Fruit fly (Drosophila melanogaster) whole organism, embryonic: Measurements from ENCODE around the gene CG15382.

Experiments used
- ATbp ChIP-seq: fragments of 200-800 bp; sonication (Bioruptor generic); optimal IDR thresholded peaks from 2 replicates; lab custom pipeline; 2017; ENCODE audit warnings: missing biosample characterization, mild to moderate bottlenecking, missing genetic modification characterization, missing genetic modification reagents
- Adf1 ChIP-seq: fragments of 200-800 bp; sonication (Bioruptor generic); IDR thresholded peaks from 2 replicates; pipeline ENCODE4 v1.3.6; 2022; ENCODE audit warnings: missing biosample characterization, missing genetic modification characterization
- BEAF-32 ChIP-seq: fragments of 200-800 bp; sonication (Bioruptor generic); optimal IDR thresholded peaks from 3 replicates; lab custom pipeline; 2017; ENCODE audit warnings: missing biosample characterization, missing genetic modification characterization, mild to moderate bottlenecking, moderate library complexity, missing genetic modification reagents
- CG1024 ChIP-seq: fragments of 200-800 bp; sonication (Bioruptor generic); IDR thresholded peaks from 2 replicates; pipeline ENCODE4 v1.3.6; 2022; ENCODE audit warnings: missing biosample characterization, missing genetic modification characterization
- CG10543 ChIP-seq: fragments of 200-800 bp; sonication (Bioruptor generic); optimal IDR thresholded peaks from 3 replicates; lab custom pipeline; 2017; ENCODE audit warnings: missing biosample characterization, mild to moderate bottlenecking, missing genetic modification characterization, moderate library complexity
- CG12391 ChIP-seq: fragments of 200-800 bp; sonication (Bioruptor generic); optimal IDR thresholded peaks from 3 replicates; lab custom pipeline; 2018; ENCODE audit warnings: missing biosample characterization, mild to moderate bottlenecking, missing genetic modification characterization, moderate library complexity
- CG13775 ChIP-seq: fragments of 200-800 bp; sonication (Bioruptor generic); optimal IDR thresholded peaks from 3 replicates; lab custom pipeline; 2017; ENCODE audit warnings: missing biosample characterization, mild to moderate bottlenecking, missing genetic modification characterization
- CG14710 ChIP-seq: fragments of 200-800 bp; sonication (Bioruptor generic); optimal IDR thresholded peaks from 3 replicates; lab custom pipeline; 2019; ENCODE audit warnings: missing biosample characterization, mild to moderate bottlenecking, missing genetic modification characterization, moderate library complexity
- CG14965 ChIP-seq: fragments of 200-800 bp; sonication (Bioruptor generic); optimal IDR thresholded peaks from 2 replicates; lab custom pipeline; 2016; ENCODE audit warnings: missing biosample characterization, missing genetic modification characterization, borderline replicate concordance
- CG15479 ChIP-seq: fragments of 200-800 bp; sonication (Bioruptor generic); optimal IDR thresholded peaks from 3 replicates; lab custom pipeline; 2019; ENCODE audit warnings: missing biosample characterization, mild to moderate bottlenecking, missing genetic modification characterization, moderate library complexity
- CG17568 ChIP-seq: fragments of 200-800 bp; sonication (Bioruptor generic); optimal IDR thresholded peaks from 2 replicates; lab custom pipeline; 2018; ENCODE audit warnings: missing biosample characterization, mild to moderate bottlenecking, missing genetic modification characterization, moderate library complexity
- CG17802 ChIP-seq: fragments of 200-800 bp; sonication (Bioruptor generic); optimal IDR thresholded peaks from 2 replicates; lab custom pipeline; 2018; ENCODE audit warnings: missing biosample characterization, mild to moderate bottlenecking, missing genetic modification characterization, moderate library complexity
- CG17912 ChIP-seq: fragments of 200-800 bp; sonication (Bioruptor generic); optimal IDR thresholded peaks from 2 replicates; lab custom pipeline; 2018; ENCODE audit warnings: missing biosample characterization, mild to moderate bottlenecking, missing genetic modification characterization
- CG3726 ChIP-seq: fragments of 200-800 bp; sonication (Bioruptor generic); IDR thresholded peaks from 3 replicates; pipeline ENCODE4, ENCODE4 v1.3.6; 2022; ENCODE audit warnings: missing biosample characterization, missing genetic modification characterization
- CG4424 ChIP-seq: fragments of 200-800 bp; sonication (Bioruptor generic); optimal IDR thresholded peaks from 3 replicates; lab custom pipeline; 2016; ENCODE audit warnings: missing biosample characterization, missing genetic modification characterization
- CG6689 ChIP-seq: fragments of 200-800 bp; sonication (Bioruptor generic); IDR thresholded peaks from 2 replicates; pipeline ENCODE4 v1.3.6; 2022; ENCODE audit warnings: missing biosample characterization, missing genetic modification characterization
- CG6765 ChIP-seq: fragments of 200-800 bp; sonication (Bioruptor generic); optimal IDR thresholded peaks from 3 replicates; lab custom pipeline; 2017; ENCODE audit warnings: missing biosample characterization, mild to moderate bottlenecking, missing genetic modification characterization
- CG6813 ChIP-seq: fragments of 200-800 bp; sonication (Bioruptor generic); optimal IDR thresholded peaks from 2 replicates; lab custom pipeline; 2017; ENCODE audit warnings: missing biosample characterization, missing genetic modification characterization, mild to moderate bottlenecking, moderate library complexity, missing genetic modification reagents
- CG7745 ChIP-seq: fragments of 200-800 bp; sonication (Bioruptor generic); optimal IDR thresholded peaks from 2 replicates; lab custom pipeline; 2018; ENCODE audit warnings: missing biosample characterization, mild to moderate bottlenecking, missing genetic modification characterization, moderate library complexity
- CG8388 ChIP-seq: fragments of 200-800 bp; sonication (Bioruptor generic); optimal IDR thresholded peaks from 2 replicates; lab custom pipeline; 2019; ENCODE audit warnings: missing biosample characterization, mild to moderate bottlenecking, missing genetic modification characterization, moderate library complexity
- CTCF ChIP-seq: fragments of 200-800 bp; sonication (Bioruptor generic); optimal IDR thresholded peaks from 2 replicates; lab custom pipeline; 2017; ENCODE audit warnings: missing biosample characterization, mild to moderate bottlenecking, missing genetic modification characterization, moderate library complexity
- D ChIP-seq, 2 experiments: fragments of 200-800 bp in 1 of 2; fragments of >200 bp in 1 of 2; sonication (Bioruptor generic) in 1 of 2; optimal IDR thresholded peaks; 2 replicates in 1 of 2; 3 replicates in 1 of 2; lab custom pipeline; 2017; ENCODE audit warnings: mild to moderate bottlenecking in 1 of 2, missing biosample characterization in 1 of 2, missing genetic modification characterization in 1 of 2, missing genetic modification reagents in 1 of 2
- Dref ChIP-seq: fragments of 200-800 bp; sonication (Bioruptor generic); IDR thresholded peaks from 2 replicates; pipeline ENCODE4 v1.3.6; 2022; ENCODE audit warnings: missing biosample characterization, missing genetic modification characterization
- E2f1 ChIP-seq: fragments of 200-800 bp; sonication (Bioruptor generic); IDR thresholded peaks from 2 replicates; pipeline ENCODE4 v1.3.6; 2022; ENCODE audit warnings: missing biosample characterization, missing genetic modification characterization
- E2f2 ChIP-seq: fragments of 200-800 bp; sonication (Bioruptor generic); IDR thresholded peaks from 2 replicates; pipeline ENCODE4 v1.3.6; 2022; ENCODE audit warnings: missing biosample characterization, missing genetic modification characterization
- Fer2 ChIP-seq: fragments of 200-800 bp; sonication (Bioruptor generic); optimal IDR thresholded peaks from 2 replicates; lab custom pipeline; 2018; ENCODE audit warnings: missing biosample characterization, mild to moderate bottlenecking, missing genetic modification characterization, moderate library complexity
- Hey ChIP-seq: fragments of 200-800 bp; sonication (Bioruptor generic); optimal IDR thresholded peaks from 3 replicates; lab custom pipeline; 2018; ENCODE audit warnings: missing biosample characterization, mild to moderate bottlenecking, missing genetic modification characterization
- Ptx1 ChIP-seq: fragments of 200-800 bp; sonication (Bioruptor generic); IDR thresholded peaks from 2 replicates; pipeline ENCODE4 v1.3.6; 2022; ENCODE audit warnings: missing biosample characterization, missing genetic modification characterization
- Ravus ChIP-seq: fragments of 200-800 bp; sonication (Bioruptor generic); IDR thresholded peaks from 2 replicates; pipeline ENCODE4 v1.3.6; 2022; ENCODE audit warnings: missing biosample characterization, missing genetic modification characterization
- Rfx ChIP-seq: fragments of 200-800 bp; sonication (Bioruptor generic); IDR thresholded peaks from 2 replicates; pipeline ENCODE4 v1.3.6; 2022; ENCODE audit warnings: missing biosample characterization, missing genetic modification characterization
- Xbp1 ChIP-seq: fragments of 200-800 bp; sonication (Bioruptor generic); optimal IDR thresholded peaks from 3 replicates; lab custom pipeline; 2016; ENCODE audit warnings: missing biosample characterization, mild to moderate bottlenecking, missing genetic modification characterization
- al ChIP-seq: fragments of 200-800 bp; sonication (Bioruptor generic); IDR thresholded peaks from 2 replicates; pipeline ENCODE4 v1.3.6; 2022; ENCODE audit warnings: missing biosample characterization, missing genetic modification characterization
- ato ChIP-seq: fragments of 200-800 bp; sonication (Bioruptor generic); IDR thresholded peaks from 2 replicates; pipeline ENCODE4 v1.3.6; 2022; ENCODE audit warnings: missing biosample characterization, missing genetic modification characterization; ENCODE audit not compliant: partially characterized antibody
- bowl ChIP-seq: fragments of 200-800 bp; sonication (Bioruptor generic); IDR thresholded peaks from 2 replicates; pipeline ENCODE4 v1.3.6; 2022; ENCODE audit warnings: missing biosample characterization, missing genetic modification characterization
- danr ChIP-seq: fragments of 200-800 bp; sonication (Bioruptor generic); IDR thresholded peaks from 2 replicates; pipeline ENCODE4 v1.3.6; 2022; ENCODE audit warnings: missing biosample characterization, missing genetic modification characterization
- ems ChIP-seq: fragments of 200-800 bp; sonication (Bioruptor generic); optimal IDR thresholded peaks from 3 replicates; lab custom pipeline; 2016; ENCODE audit warnings: missing biosample characterization, missing genetic modification characterization
- fd102C ChIP-seq: fragments of 200-800 bp; sonication (Bioruptor generic); optimal IDR thresholded peaks from 2 replicates; lab custom pipeline; 2018; ENCODE audit warnings: missing biosample characterization, mild to moderate bottlenecking, missing genetic modification characterization, moderate library complexity
- fd96Cb ChIP-seq: fragments of 200-800 bp; sonication (Bioruptor generic); optimal IDR thresholded peaks from 2 replicates; lab custom pipeline; 2018; ENCODE audit warnings: missing biosample characterization, mild to moderate bottlenecking, missing genetic modification characterization, moderate library complexity
- fru ChIP-seq: fragments of >200 bp; optimal IDR thresholded peaks from 2 replicates; lab custom pipeline; 2017
- hbn ChIP-seq: fragments of 200-800 bp; sonication (Bioruptor generic); IDR thresholded peaks from 2 replicates; pipeline ENCODE4 v1.3.6; 2022; ENCODE audit warnings: missing biosample characterization, missing genetic modification characterization; ENCODE audit not compliant: partially characterized antibody
- hth ChIP-seq: fragments of >200 bp; optimal IDR thresholded peaks from 2 replicates; lab custom pipeline; 2017; ENCODE audit warnings: inconsistent platforms
- insv ChIP-seq, 2 experiments: fragments of 200-800 bp; sonication (Bioruptor generic); optimal IDR thresholded peaks; 3 replicates each; lab custom pipeline; 2016 to 2018; ENCODE audit warnings: missing biosample characterization in 2 of 2, missing genetic modification characterization in 2 of 2
- ken ChIP-seq: fragments of 200-800 bp; sonication (Bioruptor generic); IDR thresholded peaks from 3 replicates; pipeline ENCODE4 v1.3.6; 2022; ENCODE audit warnings: missing biosample characterization, missing genetic modification characterization
- lab ChIP-seq: fragments of 200-800 bp; sonication (Bioruptor generic); optimal IDR thresholded peaks from 3 replicates; lab custom pipeline; 2017; ENCODE audit warnings: missing biosample characterization, missing genetic modification characterization, mild to moderate bottlenecking, moderate library complexity, missing genetic modification reagents
- luna ChIP-seq: fragments of 200-800 bp; sonication (Bioruptor generic); optimal IDR thresholded peaks from 2 replicates; lab custom pipeline; 2016; ENCODE audit warnings: missing biosample characterization, missing genetic modification characterization
- pfk ChIP-seq: fragments of 200-800 bp; sonication (Bioruptor generic); optimal IDR thresholded peaks from 2 replicates; lab custom pipeline; 2018; ENCODE audit warnings: missing biosample characterization, mild to moderate bottlenecking, missing genetic modification characterization, moderate library complexity
- ranshi ChIP-seq: fragments of 200-800 bp; sonication (Bioruptor generic); IDR thresholded peaks from 2 replicates; pipeline ENCODE4 v1.3.6; 2022; ENCODE audit warnings: missing biosample characterization, missing genetic modification characterization
- row ChIP-seq: fragments of 200-800 bp; sonication (Bioruptor generic); IDR thresholded peaks from 3 replicates; pipeline ENCODE4 v1.3.6; 2022; ENCODE audit warnings: missing biosample characterization, missing genetic modification characterization
- schlank ChIP-seq: fragments of 200-800 bp; sonication (Bioruptor generic); optimal IDR thresholded peaks from 2 replicates; lab custom pipeline; 2018; ENCODE audit warnings: missing biosample characterization, mild to moderate bottlenecking, missing genetic modification characterization
- slbo ChIP-seq: fragments of 200-800 bp; sonication (Bioruptor generic); IDR thresholded peaks from 2 replicates; pipeline ENCODE4 v1.3.6; 2022; ENCODE audit warnings: missing biosample characterization, missing genetic modification characterization
- stc ChIP-seq: fragments of 200-800 bp; sonication (Bioruptor generic); IDR thresholded peaks from 2 replicates; pipeline ENCODE4 v1.3.6; 2022; ENCODE audit warnings: missing biosample characterization, missing genetic modification characterization
- vvl ChIP-seq: fragments of 200-800 bp; sonication (Bioruptor generic); IDR thresholded peaks from 2 replicates; pipeline ENCODE4 v1.3.6; 2022; ENCODE audit warnings: missing biosample characterization, missing genetic modification characterization

CG15382 gene

DNA sequence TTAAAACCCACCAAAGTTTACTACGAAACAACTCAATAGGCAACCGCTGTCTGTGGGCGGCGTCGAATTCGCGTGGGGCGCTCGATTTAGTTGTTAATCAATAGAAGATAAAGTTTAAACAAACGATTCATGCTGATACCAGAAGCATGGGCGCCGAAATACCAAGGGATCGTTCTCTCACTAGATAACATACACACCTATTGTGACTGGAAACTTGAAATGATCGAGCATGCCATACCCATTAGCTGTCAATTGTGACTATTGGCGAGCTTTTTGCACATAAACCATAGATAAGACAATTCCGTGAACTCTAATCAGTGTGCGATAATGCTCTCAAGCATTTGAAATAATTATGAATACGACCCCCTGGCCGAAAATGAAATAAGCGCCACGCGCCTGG, 23.8 kb downstream of the CG15382 start (continued):
- no peak for TF ChIP-seq CG15479 (GFP tag; lab: Kevin White, UChicago)
- TF ChIP-seq D (optimal IDR thresholded peaks at IDR 0.05; lab: Kevin White, UChicago), result no peak
- TF ChIP-seq D (GFP tag; optimal IDR thresholded peaks at IDR 0.05; lab: Kevin White, UChicago), result no peak
- no peak for TF ChIP-seq CG14965
- peak; percentile 76 for TF ChIP-seq row (GFP tag; lab: Robert Waterston, UW)
- peak; percentile 34; the same call in 1 of the 2 replicates for TF ChIP-seq Ravus (GFP tag; lab: Robert Waterston, UW)
- TF ChIP-seq Adf1 (GFP tag; lab: Robert Waterston, UW), result peak; percentile 12; the same call in 1 of the 2 replicates
- TF ChIP-seq CG12391 (tag; lab: Kevin White, UChicago), result peak; percentile 59
- peak; percentile 85 for TF ChIP-seq Hey (tag; lab: Kevin White, UChicago)
- TF ChIP-seq Dref (GFP tag; lab: Robert Waterston, UW), result no peak
- TF ChIP-seq Fer2 (tag; lab: Kevin White, UChicago), result peak; percentile 20
- no peak for TF ChIP-seq CG17802 (tag; lab: Kevin White, UChicago)
- TF ChIP-seq hbn (GFP tag; lab: Robert Waterston, UW), result no peak
- peak; percentile 63 for TF ChIP-seq CG8388 (GFP tag; lab: Kevin White, UChicago)
- peak; percentile 21 for TF ChIP-seq luna (GFP tag; lab: Kevin White, UChicago)
- peak; percentile 88 for TF ChIP-seq al
- peak; percentile 64 for TF ChIP-seq fd96Cb
- TF ChIP-seq schlank, result peak; percentile 48
- TF ChIP-seq insv (GFP tag; optimal IDR thresholded peaks at IDR 0.05; lab: Kevin White, UChicago), result no peak
- no peak for TF ChIP-seq BEAF-32 (GFP tag; lab: Kevin White, UChicago)
- TF ChIP-seq E2f1 (GFP tag; lab: Robert Waterston, UW), result peak; percentile 73
- no peak for TF ChIP-seq CTCF (GFP tag; lab: Kevin White, UChicago)
- peak; percentile 47 for TF ChIP-seq CG4424 (GFP tag; lab: Kevin White, UChicago)
- TF ChIP-seq pfk (GFP tag; lab: Kevin White, UChicago), result no peak
- TF ChIP-seq CG3726 (GFP tag; lab: Robert Waterston, UW), result no peak
- peak; percentile 43; the same call in 1 of the 2 replicates for TF ChIP-seq E2f2 (GFP tag; lab: Robert Waterston, UW)
- TF ChIP-seq stc (GFP tag; lab: Robert Waterston, UW), result peak; percentile 83
- no peak for TF ChIP-seq CG17912
- TF ChIP-seq Xbp1 (GFP tag; lab: Kevin White, UChicago), result peak; percentile 82
- peak; percentile 58; the same call in 1 of the 2 replicates for TF ChIP-seq ranshi (GFP tag; lab: Robert Waterston, UW)
- peak; percentile 58; the same call in 1 of the 2 replicates for TF ChIP-seq bowl (GFP tag; lab: Robert Waterston, UW)
- TF ChIP-seq CG7745 (tag; lab: Kevin White, UChicago), result no peak
- TF ChIP-seq CG13775 (GFP tag; lab: Kevin White, UChicago), result peak; percentile 58
- TF ChIP-seq fru, result no peak
- peak; percentile 66 for TF ChIP-seq CG17568 (GFP tag; lab: Kevin White, UChicago)

dm6 chr2L:2180120-2180539, 24.6 kb downstream of the CG15382 start:
- TF ChIP-seq ems (GFP tag; lab: Kevin White, UChicago), result peak; percentile 84
- TF ChIP-seq CG1024, result peak; percentile 82
- TF ChIP-seq Rfx, result peak; percentile 88
- TF ChIP-seq lab (GFP tag; lab: Kevin White, UChicago), result peak; percentile 92
- peak; percentile 95 for TF ChIP-seq ATbp (GFP tag; lab: Kevin White, UChicago)
- peak; percentile 76 for TF ChIP-seq CG6765
- peak; percentile 80 for TF ChIP-seq fd102C
- TF ChIP-seq CG14710 (tag; lab: Kevin White, UChicago), result peak; percentile 92
- TF ChIP-seq slbo (GFP tag; lab: Robert Waterston, UW), result peak; percentile 84
- TF ChIP-seq vvl, result peak; percentile 96
- TF ChIP-seq ato (GFP tag; lab: Robert Waterston, UW), result no peak
- peak; percentile 94 for TF ChIP-seq CG6689 (GFP tag; lab: Robert Waterston, UW)
- TF ChIP-seq hth (lab: Kevin White, UChicago), result no peak
- peak; percentile 10 for TF ChIP-seq CG10543 (GFP tag; lab: Kevin White, UChicago)
- TF ChIP-seq Ptx1 (GFP tag; lab: Robert Waterston, UW), result peak; percentile 92
- peak; percentile 87 for TF ChIP-seq CG6813 (GFP tag; lab: Kevin White, UChicago)
- TF ChIP-seq danr, result peak; percentile 70
- TF ChIP-seq ken (GFP tag; lab: Robert Waterston, UW), result peak; percentile 91
